Worm (Caenorhabditis elegans) whole organism, mixed stage, embryonic: ENCODE measurements around the gene gst-29.

ENCODE experiments used
- ceh-39 ChIP-seq: fragments of 150-350 bp; optimal IDR thresholded peaks from 2 replicates; lab custom pipeline; 2014; ENCODE audit warnings: missing biosample characterization, missing genetic modification characterization
- elt-3 ChIP-seq: fragments of 150-350 bp; optimal IDR thresholded peaks from 2 replicates; lab custom pipeline; 2014; ENCODE audit warnings: missing biosample characterization, missing genetic modification characterization
- hlh-1 ChIP-seq: fragments of 150-350 bp; optimal IDR thresholded peaks from 2 replicates; lab custom pipeline; 2014; ENCODE audit warnings: missing biosample characterization, missing genetic modification reagents, missing genetic modification characterization
- nhr-76 ChIP-seq: sonication (generic microtip); optimal IDR thresholded peaks from 2 replicates; lab custom pipeline; 2017; ENCODE audit warnings: missing biosample characterization, missing genetic modification characterization
- pha-4 ChIP-seq: fragments of 150-350 bp; optimal IDR thresholded peaks from 2 replicates; lab custom pipeline; 2018; ENCODE audit warnings: missing biosample characterization, missing genetic modification reagents, missing genetic modification characterization
- unc-62 ChIP-seq: fragments of 150-350 bp; optimal IDR thresholded peaks from 2 replicates; lab custom pipeline; 2014; ENCODE audit warnings: missing biosample characterization, missing genetic modification reagents, missing genetic modification characterization

- TF ChIP-seq unc-62 (GFP tag; lab: Kevin White, UChicago): no peak
- no peak for TF ChIP-seq hlh-1 (tag; lab: Kevin White, UChicago)
- no peak for TF ChIP-seq nhr-76 (tag; lab: Kevin White, UChicago)
- no peak for TF ChIP-seq pha-4 (tag; lab: Kevin White, UChicago)
- TF ChIP-seq elt-3 (tag; lab: Kevin White, UChicago): no peak
- no peak for TF ChIP-seq ceh-39 (tag; lab: Kevin White, UChicago)
Measured at ce11 chrII:15208874-15209273, 39.2 kb upstream of the gst-29 start.
